Worm (Caenorhabditis elegans) whole organism, L4 larva: ENCODE measurements around the gene gcy-33.

Source experiments
- D1046.2 ChIP-seq: fragments of 200-800 bp; sonication (Bioruptor generic); IDR thresholded peaks from 2 replicates; pipeline ENCODE4 v1.3.6; 2022; ENCODE audit warnings: missing genetic modification characterization, missing compliant biosample characterization
- F10B5.3 ChIP-seq: sonication (generic microtip); optimal IDR thresholded peaks from 2 replicates; lab custom pipeline; 2016; ENCODE audit warnings: mild to moderate bottlenecking, missing genetic modification characterization, missing compliant biosample characterization
- F49E8.2 ChIP-seq: sonication (generic microtip); optimal IDR thresholded peaks from 2 replicates; lab custom pipeline; 2016; ENCODE audit warnings: missing compliant biosample characterization, mild to moderate bottlenecking, missing genetic modification characterization, borderline replicate concordance
- R02D3.7 ChIP-seq: fragments of 150-350 bp; sonication (generic microtip); optimal IDR thresholded peaks from 3 replicates; lab custom pipeline; 2014; ENCODE audit warnings: missing biosample characterization, missing genetic modification characterization
- Y5F2A.4 ChIP-seq: fragments of 200-800 bp; sonication (Bioruptor generic); optimal IDR thresholded peaks from 2 replicates; lab custom pipeline; 2018; ENCODE audit warnings: mild to moderate bottlenecking, missing genetic modification characterization, missing compliant biosample characterization
- aha-1 ChIP-seq: fragments of 150-350 bp; peaks from one replicate; lab custom pipeline; 2014; ENCODE audit warnings: missing biosample characterization, missing genetic modification characterization
- arid-1 ChIP-seq: fragments of 200-800 bp; sonication (Bioruptor generic); conservative IDR thresholded peaks from 2 replicates; pipeline ENCODE4 v1.3.6; 2022; ENCODE audit warnings: missing genetic modification reagents, missing genetic modification characterization, missing compliant biosample characterization
- ceh-20 ChIP-seq: fragments of 200-800 bp; sonication (Bioruptor generic); IDR thresholded peaks from 2 replicates; pipeline ENCODE4 v1.3.6; 2022; ENCODE audit warnings: missing genetic modification reagents, missing genetic modification characterization, missing compliant biosample characterization
- ceh-44 ChIP-seq: fragments of 200-800 bp; sonication (Bioruptor generic); IDR thresholded peaks from 2 replicates; pipeline ENCODE4 v1.3.6; 2022; ENCODE audit warnings: missing genetic modification reagents, missing genetic modification characterization, missing compliant biosample characterization
- ceh-82 ChIP-seq: sonication (generic microtip); optimal IDR thresholded peaks from 2 replicates; lab custom pipeline; 2017; ENCODE audit warnings: missing biosample characterization, missing genetic modification characterization
- ces-1 ChIP-seq: fragments of 150-350 bp; sonication (generic microtip); optimal IDR thresholded peaks from 4 replicates; lab custom pipeline; 2014; ENCODE audit warnings: missing biosample characterization, missing genetic modification reagents, missing genetic modification characterization
- daf-16 ChIP-seq, 3 experiments: sonication (generic microtip); optimal IDR thresholded peaks; 2 replicates each; lab custom pipeline; 2016 to 2017; ENCODE audit warnings: missing genetic modification characterization in 3 of 3, missing genetic modification reagents in 3 of 3, mild to moderate bottlenecking in 2 of 3, missing compliant biosample characterization in 2 of 3, missing biosample characterization in 1 of 3, moderate library complexity in 1 of 3
- daf-19 ChIP-seq: fragments of 200-800 bp; sonication (Bioruptor generic); conservative IDR thresholded peaks from 2 replicates; pipeline ENCODE4 v1.3.6; 2022; ENCODE audit warnings: missing genetic modification characterization, missing compliant biosample characterization
- daf-8 ChIP-seq: fragments of 200-800 bp; sonication (Bioruptor generic); IDR thresholded peaks from 2 replicates; pipeline ENCODE4 v1.3.6; 2022; ENCODE audit warnings: missing genetic modification characterization, missing compliant biosample characterization
- dmd-6 ChIP-seq: fragments of 200-800 bp; sonication (Bioruptor generic); IDR thresholded peaks from 2 replicates; pipeline ENCODE4 v1.3.6; 2022; ENCODE audit warnings: missing genetic modification reagents, missing genetic modification characterization, missing compliant biosample characterization
- dpl-1 ChIP-seq: fragments of 150-350 bp; optimal IDR thresholded peaks from 2 replicates; lab custom pipeline; 2014; ENCODE audit warnings: missing biosample characterization, missing genetic modification reagents, missing genetic modification characterization
- duxl-1 ChIP-seq: sonication (generic microtip); optimal IDR thresholded peaks from 2 replicates; lab custom pipeline; 2016; ENCODE audit warnings: mild to moderate bottlenecking, missing genetic modification characterization, moderate library complexity, missing compliant biosample characterization; ENCODE audit not compliant: poor library complexity
- dve-1 ChIP-seq: sonication (generic microtip); optimal IDR thresholded peaks from 2 replicates; lab custom pipeline; 2017; ENCODE audit warnings: antibody characterized with exemption, mild to moderate bottlenecking, missing genetic modification characterization, missing compliant biosample characterization; ENCODE audit not compliant: insufficient read depth
- egl-27 ChIP-seq: sonication (generic microtip); optimal IDR thresholded peaks from 3 replicates; lab custom pipeline; 2017; ENCODE audit warnings: missing biosample characterization, missing genetic modification reagents, missing genetic modification characterization
- fkh-10 ChIP-seq: fragments of 150-350 bp; optimal IDR thresholded peaks from 2 replicates; lab custom pipeline; 2014; ENCODE audit warnings: missing biosample characterization, missing genetic modification reagents, missing genetic modification characterization
- hlh-11 ChIP-seq: fragments of 200-800 bp; sonication (Bioruptor generic); optimal IDR thresholded peaks from 2 replicates; lab custom pipeline; 2018; ENCODE audit warnings: mild to moderate bottlenecking, missing genetic modification characterization, missing compliant biosample characterization
- hlh-30 ChIP-seq: sonication (generic microtip); optimal IDR thresholded peaks from 2 replicates; lab custom pipeline; 2017; ENCODE audit warnings: antibody characterized with exemption, mild to moderate bottlenecking, missing genetic modification characterization, missing compliant biosample characterization; ENCODE audit not compliant: insufficient read depth
- hmg-1.1 ChIP-seq: fragments of 200-800 bp; sonication (Bioruptor generic); IDR thresholded peaks from 2 replicates; pipeline ENCODE4 v1.3.6; 2022; ENCODE audit warnings: missing genetic modification reagents, missing genetic modification characterization, missing compliant biosample characterization
- lim-7 ChIP-seq: fragments of 200-800 bp; sonication (Bioruptor generic); IDR thresholded peaks from 2 replicates; pipeline ENCODE4 v1.3.6; 2022; ENCODE audit warnings: missing genetic modification characterization, missing compliant biosample characterization
- lin-38 ChIP-seq: fragments of 200-800 bp; sonication (Bioruptor generic); IDR thresholded peaks from 2 replicates; pipeline ENCODE4 v1.3.6; 2022; ENCODE audit warnings: missing genetic modification reagents, missing genetic modification characterization, missing compliant biosample characterization
- lsy-2 ChIP-seq, 2 experiments: fragments of 150-350 bp in 1 of 2; sonication (generic microtip) in 1 of 2; optimal IDR thresholded peaks; 2 replicates each; lab custom pipeline; 2014 to 2017; ENCODE audit warnings: missing biosample characterization in 2 of 2, missing genetic modification characterization in 2 of 2
- mxl-2 ChIP-seq: fragments of 200-800 bp; sonication (Bioruptor generic); conservative IDR thresholded peaks from 2 replicates; pipeline ENCODE4 v1.3.6; 2022; ENCODE audit warnings: missing genetic modification reagents, missing genetic modification characterization, missing compliant biosample characterization
- nhr-10 ChIP-seq: fragments of 150-350 bp; optimal IDR thresholded peaks from 2 replicates; lab custom pipeline; 2014; ENCODE audit warnings: missing biosample characterization, missing genetic modification characterization
- nhr-111 ChIP-seq: fragments of 200-800 bp; sonication (Bioruptor generic); optimal IDR thresholded peaks from 2 replicates; lab custom pipeline; 2018; ENCODE audit warnings: mild to moderate bottlenecking, missing genetic modification characterization, missing compliant biosample characterization
- nhr-28 ChIP-seq: fragments of 150-350 bp; optimal IDR thresholded peaks from 2 replicates; lab custom pipeline; 2014; ENCODE audit warnings: missing biosample characterization, missing genetic modification characterization
- nhr-48 ChIP-seq: sonication (generic microtip); optimal IDR thresholded peaks from 2 replicates; lab custom pipeline; 2016; ENCODE audit warnings: mild to moderate bottlenecking, missing genetic modification characterization, missing compliant biosample characterization
- nhr-6 ChIP-seq: fragments of 150-350 bp; optimal IDR thresholded peaks from 2 replicates; lab custom pipeline; 2014; ENCODE audit warnings: missing biosample characterization, missing genetic modification characterization
- nhr-76 ChIP-seq: fragments of 150-350 bp; optimal IDR thresholded peaks from 2 replicates; lab custom pipeline; 2014; ENCODE audit warnings: missing biosample characterization, missing genetic modification characterization
- pqm-1 ChIP-seq: sonication (generic microtip); optimal IDR thresholded peaks from 2 replicates; lab custom pipeline; 2017; ENCODE audit warnings: missing biosample characterization, missing genetic modification characterization
- rbr-2 ChIP-seq: sonication (generic microtip); optimal IDR thresholded peaks from 2 replicates; lab custom pipeline; 2016; ENCODE audit warnings: missing genotype, missing genetic modification characterization, missing compliant biosample characterization
- unc-39 ChIP-seq: sonication (generic microtip); optimal IDR thresholded peaks from 2 replicates; lab custom pipeline; 2017; ENCODE audit warnings: missing biosample characterization, missing genetic modification characterization
- vab-7 ChIP-seq: fragments of 200-800 bp; sonication (Bioruptor generic); IDR thresholded peaks from 2 replicates; pipeline ENCODE4 v1.3.6; 2022; ENCODE audit warnings: missing genetic modification reagents, missing genetic modification characterization, missing compliant biosample characterization
- zag-1 ChIP-seq: fragments of 150-350 bp; optimal IDR thresholded peaks from 2 replicates; lab custom pipeline; 2014; ENCODE audit warnings: missing biosample characterization, missing genetic modification characterization

The gcy-33 gene

DNA sequence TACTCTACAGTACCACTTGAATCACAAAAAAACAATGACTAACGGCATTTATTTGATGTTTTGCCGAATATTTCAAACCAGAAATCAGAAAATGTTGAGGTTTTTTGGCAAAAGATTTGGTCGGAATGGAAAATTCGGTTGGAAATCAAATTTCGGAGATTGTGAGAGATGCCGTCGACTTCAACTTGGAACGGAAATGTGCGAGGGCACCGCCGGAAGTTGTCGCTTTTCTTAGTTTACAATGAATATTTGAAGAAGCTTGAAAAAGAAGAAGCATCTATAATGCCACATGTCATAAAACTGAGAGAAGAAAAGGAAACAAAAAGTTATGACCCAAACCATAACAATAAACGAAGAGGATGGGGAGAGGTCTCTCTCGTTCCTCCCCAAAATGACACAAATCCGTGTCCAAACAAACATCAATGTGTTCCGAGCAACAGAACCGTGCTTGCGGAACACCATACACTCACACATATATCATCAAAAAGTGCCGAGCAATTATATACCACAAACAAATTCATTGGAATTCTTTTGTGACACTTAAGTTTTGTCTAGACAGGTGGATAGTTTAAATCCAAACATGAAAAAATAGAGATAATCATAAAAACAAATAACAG lies 11.0 kb downstream of the gcy-33 start (continued):
- TF ChIP-seq vab-7 (GFP tag; lab: Robert Waterston, UW): no peak
- TF ChIP-seq nhr-111 (GFP tag; lab: Kevin White, UChicago): no peak
- 0 out of 2 replicates have a peak, but pooled peaks have one; percentile 27 for TF ChIP-seq arid-1
- no peak for TF ChIP-seq hmg-1.1 (GFP tag; lab: Robert Waterston, UW)
- TF ChIP-seq duxl-1 (tag; lab: Kevin White, UChicago): no peak

ce11 chrV:11989861-11990260 lies 11.7 kb downstream of the gcy-33 start:
- TF ChIP-seq lin-38 (GFP tag; lab: Robert Waterston, UW): no peak
- TF ChIP-seq mxl-2: no peak
- TF ChIP-seq F10B5.3: no peak
- no peak for TF ChIP-seq aha-1
- peak in 1 of 2 experiments; percentile 43 for TF ChIP-seq lsy-2 (tag; optimal IDR thresholded peaks at IDR 0.05; lab: Kevin White, UChicago)
- no peak for TF ChIP-seq unc-39 (tag; lab: Kevin White, UChicago)
- TF ChIP-seq lim-7 (GFP tag; lab: Robert Waterston, UW): no peak
- TF ChIP-seq Y5F2A.4: no peak
- no peak for TF ChIP-seq egl-27
- peak; percentile 81 for TF ChIP-seq nhr-6 (tag; lab: Kevin White, UChicago)
- no peak for TF ChIP-seq nhr-48 (tag; lab: Kevin White, UChicago)
- TF ChIP-seq daf-8 (GFP tag; lab: Robert Waterston, UW): no peak
- no peak for TF ChIP-seq R02D3.7
- no peak for TF ChIP-seq nhr-10 (tag; lab: Kevin White, UChicago)
- no peak for TF ChIP-seq nhr-76 (tag; lab: Kevin White, UChicago)
- TF ChIP-seq rbr-2 (tag; lab: Kevin White, UChicago): no peak
- peak; percentile 50 for TF ChIP-seq dve-1 (tag; lab: Kevin White, UChicago)
- TF ChIP-seq zag-1 (tag; lab: Kevin White, UChicago): no peak

ce11 chrV:11986078-11986869 lies 15.3 kb downstream of the gcy-33 start:
- TF ChIP-seq fkh-10 (GFP tag; lab: Kevin White, UChicago): peak; percentile 48
- TF ChIP-seq dmd-6 (GFP tag; lab: Robert Waterston, UW): peak; percentile 62
- peak; percentile 61 for TF ChIP-seq pqm-1 (tag; lab: Kevin White, UChicago)
- TF ChIP-seq ceh-44: no peak
- TF ChIP-seq aha-1: peak; percentile 3
- no peak for TF ChIP-seq vab-7 (GFP tag; lab: Robert Waterston, UW)
- TF ChIP-seq daf-16 (GFP tag; optimal IDR thresholded peaks at IDR 0.05; lab: Kevin White, UChicago): no peak
- TF ChIP-seq daf-16 (tag; optimal IDR thresholded peaks at IDR 0.05; lab: Kevin White, UChicago): peak; percentile 22
- TF ChIP-seq lsy-2 (tag; optimal IDR thresholded peaks at IDR 0.05; lab: Kevin White, UChicago): peak in 1 of 2 experiments; percentile 26
- TF ChIP-seq hlh-11 (tag; lab: Kevin White, UChicago): peak; percentile 0
- TF ChIP-seq dpl-1 (GFP tag; lab: Kevin White, UChicago): peak; percentile 4
- no peak for TF ChIP-seq D1046.2 (GFP tag; lab: Robert Waterston, UW)
- TF ChIP-seq nhr-6 (tag; lab: Kevin White, UChicago): peak; percentile 65
- peak; percentile 25 for TF ChIP-seq nhr-28 (tag; lab: Kevin White, UChicago)
- TF ChIP-seq ceh-20 (GFP tag; lab: Robert Waterston, UW): peak; percentile 69
- no peak for TF ChIP-seq ceh-82
- TF ChIP-seq daf-19: no peak
- TF ChIP-seq F49E8.2 (tag; lab: Kevin White, UChicago): no peak
- peak; percentile 62 for TF ChIP-seq ces-1
- no peak for TF ChIP-seq hlh-30 (tag; lab: Kevin White, UChicago)
- TF ChIP-seq, all 104 proteins: peak for 12
